Fruit fly (Drosophila melanogaster) whole organism, embryonic: ENCODE results near the gene unc-4.

Experiments
- Antp ChIP-seq: fragments of 200-800 bp; sonication (Bioruptor generic); optimal IDR thresholded peaks from 3 replicates; lab custom pipeline; 2016; ENCODE audit warnings: missing biosample characterization, missing genetic modification characterization
- BEAF-32 ChIP-seq: fragments of 200-800 bp; sonication (Bioruptor generic); optimal IDR thresholded peaks from 3 replicates; lab custom pipeline; 2017; ENCODE audit warnings: missing biosample characterization, missing genetic modification characterization, mild to moderate bottlenecking, moderate library complexity, missing genetic modification reagents
- Bdp1 ChIP-seq: fragments of 200-800 bp; sonication (Bioruptor generic); optimal IDR thresholded peaks from 3 replicates; lab custom pipeline; 2016; ENCODE audit warnings: missing biosample characterization, missing genetic modification characterization
- CG10147 ChIP-seq: fragments of 200-800 bp; sonication (Bioruptor generic); optimal IDR thresholded peaks from 2 replicates; lab custom pipeline; 2019; ENCODE audit warnings: missing biosample characterization, mild to moderate bottlenecking, missing genetic modification characterization, moderate library complexity
- CG10267 ChIP-seq: fragments of 200-800 bp; sonication (Bioruptor generic); optimal IDR thresholded peaks from 2 replicates; lab custom pipeline; 2018; ENCODE audit warnings: missing biosample characterization, mild to moderate bottlenecking, missing genetic modification characterization, moderate library complexity
- CG10543 ChIP-seq: fragments of 200-800 bp; sonication (Bioruptor generic); optimal IDR thresholded peaks from 3 replicates; lab custom pipeline; 2017; ENCODE audit warnings: missing biosample characterization, mild to moderate bottlenecking, missing genetic modification characterization, moderate library complexity
- CG12236 ChIP-seq: fragments of 200-800 bp; sonication (Bioruptor generic); optimal IDR thresholded peaks from 2 replicates; lab custom pipeline; 2016; ENCODE audit warnings: missing biosample characterization, missing genetic modification characterization
- CG13424 ChIP-seq: fragments of 200-800 bp; sonication (Bioruptor generic); optimal IDR thresholded peaks from 2 replicates; lab custom pipeline; 2019; ENCODE audit warnings: missing biosample characterization, mild to moderate bottlenecking, missing genetic modification characterization, moderate library complexity
- CG13775 ChIP-seq: fragments of 200-800 bp; sonication (Bioruptor generic); optimal IDR thresholded peaks from 3 replicates; lab custom pipeline; 2017; ENCODE audit warnings: missing biosample characterization, mild to moderate bottlenecking, missing genetic modification characterization
- CG14050 ChIP-seq: fragments of 200-800 bp; sonication (Bioruptor generic); IDR thresholded peaks from 3 replicates; pipeline ENCODE4 v1.3.6; 2022; ENCODE audit warnings: missing biosample characterization, missing genetic modification characterization
- CG14710 ChIP-seq: fragments of 200-800 bp; sonication (Bioruptor generic); optimal IDR thresholded peaks from 3 replicates; lab custom pipeline; 2019; ENCODE audit warnings: missing biosample characterization, mild to moderate bottlenecking, missing genetic modification characterization, moderate library complexity
- CG15601 ChIP-seq: fragments of 200-800 bp; sonication (Bioruptor generic); optimal IDR thresholded peaks from 3 replicates; lab custom pipeline; 2019; ENCODE audit warnings: missing biosample characterization, mild to moderate bottlenecking, missing genetic modification characterization, moderate library complexity
- CG1603 ChIP-seq: fragments of 200-800 bp; sonication (Bioruptor generic); optimal IDR thresholded peaks from 2 replicates; lab custom pipeline; 2019; ENCODE audit warnings: missing biosample characterization, mild to moderate bottlenecking, missing genetic modification characterization, moderate library complexity
- CG3065 ChIP-seq: fragments of 200-800 bp; sonication (Bioruptor generic); optimal IDR thresholded peaks from 2 replicates; lab custom pipeline; 2016; ENCODE audit warnings: missing biosample characterization, missing genetic modification characterization
- CG31365 ChIP-seq: fragments of 200-800 bp; sonication (Bioruptor generic); optimal IDR thresholded peaks from 2 replicates; lab custom pipeline; 2018; ENCODE audit warnings: missing biosample characterization, mild to moderate bottlenecking, missing genetic modification characterization
- CG3281 ChIP-seq: fragments of 200-800 bp; sonication (Bioruptor generic); optimal IDR thresholded peaks from 3 replicates; lab custom pipeline; 2017; ENCODE audit warnings: missing biosample characterization, mild to moderate bottlenecking, missing genetic modification characterization
- CG4707 ChIP-seq: fragments of 200-800 bp; sonication (Bioruptor generic); optimal IDR thresholded peaks from 2 replicates; lab custom pipeline; 2018; ENCODE audit warnings: missing biosample characterization, mild to moderate bottlenecking, missing genetic modification characterization, moderate library complexity
- CG4730 ChIP-seq: fragments of 200-800 bp; sonication (Bioruptor generic); IDR thresholded peaks from 2 replicates; pipeline ENCODE4 v1.3.6; 2022; ENCODE audit warnings: missing biosample characterization, missing genetic modification characterization
- CG4854 ChIP-seq: fragments of 200-800 bp; sonication (Bioruptor generic); optimal IDR thresholded peaks from 2 replicates; lab custom pipeline; 2016; ENCODE audit warnings: missing biosample characterization, missing genetic modification characterization, inconsistent platforms
- CG7745 ChIP-seq: fragments of 200-800 bp; sonication (Bioruptor generic); optimal IDR thresholded peaks from 2 replicates; lab custom pipeline; 2018; ENCODE audit warnings: missing biosample characterization, mild to moderate bottlenecking, missing genetic modification characterization, moderate library complexity
- CG8388 ChIP-seq: fragments of 200-800 bp; sonication (Bioruptor generic); optimal IDR thresholded peaks from 2 replicates; lab custom pipeline; 2019; ENCODE audit warnings: missing biosample characterization, mild to moderate bottlenecking, missing genetic modification characterization, moderate library complexity
- CHES-1-like ChIP-seq: fragments of 200-800 bp; sonication (Bioruptor generic); optimal IDR thresholded peaks from 2 replicates; lab custom pipeline; 2016; ENCODE audit warnings: missing biosample characterization, missing genetic modification characterization
- CrebB ChIP-seq: fragments of 200-800 bp; sonication (Bioruptor generic); optimal IDR thresholded peaks from 3 replicates; lab custom pipeline; 2018; ENCODE audit warnings: missing biosample characterization, mild to moderate bottlenecking, missing genetic modification characterization
- Dfd ChIP-seq, 2 experiments: fragments of >200 bp; optimal IDR thresholded peaks; 2 replicates each; lab custom pipeline; 2017; ENCODE audit warnings: missing biosample characterization in 2 of 2, missing genetic modification characterization in 2 of 2
- E2f1 ChIP-seq: fragments of 200-800 bp; sonication (Bioruptor generic); IDR thresholded peaks from 2 replicates; pipeline ENCODE4 v1.3.6; 2022; ENCODE audit warnings: missing biosample characterization, missing genetic modification characterization
- Fer1 ChIP-seq: fragments of 200-800 bp; sonication (Bioruptor generic); optimal IDR thresholded peaks from 2 replicates; lab custom pipeline; 2017; ENCODE audit warnings: missing biosample characterization, mild to moderate bottlenecking, missing genetic modification characterization
- HLH3B ChIP-seq: fragments of 200-800 bp; sonication (Bioruptor generic); IDR thresholded peaks from 2 replicates; pipeline ENCODE4 v1.3.6; 2022; ENCODE audit warnings: missing biosample characterization, missing genetic modification characterization
- HLH54F ChIP-seq: fragments of 200-800 bp; sonication (Bioruptor generic); optimal IDR thresholded peaks from 3 replicates; lab custom pipeline; 2016; ENCODE audit warnings: missing biosample characterization, missing genetic modification characterization
- Hr3 ChIP-seq: fragments of 200-800 bp; sonication (Bioruptor generic); optimal IDR thresholded peaks from 3 replicates; lab custom pipeline; 2016; ENCODE audit warnings: missing biosample characterization, missing genetic modification characterization
- Lim3 ChIP-seq: fragments of 200-800 bp; sonication (Bioruptor generic); IDR thresholded peaks from 2 replicates; pipeline ENCODE4 v1.3.6; 2022; ENCODE audit warnings: missing biosample characterization, missing genetic modification characterization
- Mes4 ChIP-seq: fragments of 200-800 bp; sonication (Bioruptor generic); optimal IDR thresholded peaks from 2 replicates; lab custom pipeline; 2016; ENCODE audit warnings: missing biosample characterization, missing genetic modification characterization
- NfI ChIP-seq: fragments of 200-800 bp; sonication (Bioruptor generic); optimal IDR thresholded peaks from 3 replicates; lab custom pipeline; 2018; ENCODE audit warnings: missing biosample characterization, mild to moderate bottlenecking, missing genetic modification characterization, moderate library complexity
- Ptx1 ChIP-seq: fragments of 200-800 bp; sonication (Bioruptor generic); IDR thresholded peaks from 2 replicates; pipeline ENCODE4 v1.3.6; 2022; ENCODE audit warnings: missing biosample characterization, missing genetic modification characterization
- Rx ChIP-seq: fragments of 200-800 bp; sonication (Bioruptor generic); IDR thresholded peaks from 2 replicates; pipeline ENCODE4 v1.3.6; 2022; ENCODE audit warnings: missing biosample characterization, missing genetic modification characterization
- crc ChIP-seq: fragments of 200-800 bp; sonication (Bioruptor generic); optimal IDR thresholded peaks from 2 replicates; lab custom pipeline; 2016; ENCODE audit warnings: missing biosample characterization, missing genetic modification characterization
- croc ChIP-seq: fragments of 200-800 bp; sonication (Bioruptor generic); conservative IDR thresholded peaks from 3 replicates; pipeline ENCODE4 v1.3.6; 2022; ENCODE audit warnings: missing biosample characterization, missing genetic modification characterization
- ems ChIP-seq: fragments of 200-800 bp; sonication (Bioruptor generic); optimal IDR thresholded peaks from 3 replicates; lab custom pipeline; 2016; ENCODE audit warnings: missing biosample characterization, missing genetic modification characterization
- ewg ChIP-seq: fragments of 200-800 bp; sonication (Bioruptor generic); optimal IDR thresholded peaks from 3 replicates; lab custom pipeline; 2017; ENCODE audit warnings: mild to moderate bottlenecking, missing biosample characterization, missing genetic modification reagents, missing genetic modification characterization
- gro ChIP-seq: fragments of 200-800 bp; sonication (Bioruptor generic); optimal IDR thresholded peaks from 2 replicates; lab custom pipeline; 2016; ENCODE audit warnings: missing biosample characterization, missing genetic modification characterization
- kay ChIP-seq: fragments of 200-800 bp; sonication (Bioruptor generic); optimal IDR thresholded peaks from 2 replicates; lab custom pipeline; 2016; ENCODE audit warnings: missing biosample characterization, missing genetic modification characterization
- klu ChIP-seq: fragments of 200-800 bp; sonication (Bioruptor generic); IDR thresholded peaks from 2 replicates; pipeline ENCODE4 v1.3.6; 2022; ENCODE audit warnings: missing biosample characterization, missing genetic modification characterization
- mam ChIP-seq: fragments of 200-800 bp; sonication (Bioruptor generic); optimal IDR thresholded peaks from 3 replicates; lab custom pipeline; 2016; ENCODE audit warnings: missing biosample characterization, missing genetic modification characterization
- nom ChIP-seq: fragments of 200-800 bp; sonication (Bioruptor generic); optimal IDR thresholded peaks from 2 replicates; lab custom pipeline; 2017; ENCODE audit warnings: missing biosample characterization, missing genetic modification characterization, mild to moderate bottlenecking, moderate library complexity, missing genetic modification reagents
- pros ChIP-seq: fragments of 200-800 bp; sonication (Bioruptor generic); optimal IDR thresholded peaks from 3 replicates; lab custom pipeline; 2019; ENCODE audit warnings: missing biosample characterization, mild to moderate bottlenecking, missing genetic modification characterization, moderate library complexity
- psq ChIP-seq: fragments of 200-800 bp; sonication (Bioruptor generic); optimal IDR thresholded peaks from 2 replicates; lab custom pipeline; 2017; ENCODE audit warnings: missing biosample characterization, missing genetic modification characterization
- slou ChIP-seq: fragments of 200-800 bp; sonication (Bioruptor generic); optimal IDR thresholded peaks from 3 replicates; lab custom pipeline; 2016; ENCODE audit warnings: missing biosample characterization, missing genetic modification characterization
- slp2 ChIP-seq: fragments of 200-800 bp; sonication (Bioruptor generic); optimal IDR thresholded peaks from 2 replicates; lab custom pipeline; 2016; ENCODE audit warnings: missing biosample characterization, missing genetic modification characterization
- stc ChIP-seq: fragments of 200-800 bp; sonication (Bioruptor generic); IDR thresholded peaks from 2 replicates; pipeline ENCODE4 v1.3.6; 2022; ENCODE audit warnings: missing biosample characterization, missing genetic modification characterization
- wdn ChIP-seq: fragments of 200-800 bp; sonication (Bioruptor generic); IDR thresholded peaks from 2 replicates; pipeline ENCODE4 v1.3.6; 2022; ENCODE audit warnings: missing biosample characterization, missing genetic modification characterization
- zfh1 ChIP-seq: fragments of 200-800 bp; sonication (Bioruptor generic); IDR thresholded peaks from 3 replicates; pipeline ENCODE4 v1.3.6; 2022; ENCODE audit warnings: missing biosample characterization, missing genetic modification characterization

Gene unc-4

DNA sequence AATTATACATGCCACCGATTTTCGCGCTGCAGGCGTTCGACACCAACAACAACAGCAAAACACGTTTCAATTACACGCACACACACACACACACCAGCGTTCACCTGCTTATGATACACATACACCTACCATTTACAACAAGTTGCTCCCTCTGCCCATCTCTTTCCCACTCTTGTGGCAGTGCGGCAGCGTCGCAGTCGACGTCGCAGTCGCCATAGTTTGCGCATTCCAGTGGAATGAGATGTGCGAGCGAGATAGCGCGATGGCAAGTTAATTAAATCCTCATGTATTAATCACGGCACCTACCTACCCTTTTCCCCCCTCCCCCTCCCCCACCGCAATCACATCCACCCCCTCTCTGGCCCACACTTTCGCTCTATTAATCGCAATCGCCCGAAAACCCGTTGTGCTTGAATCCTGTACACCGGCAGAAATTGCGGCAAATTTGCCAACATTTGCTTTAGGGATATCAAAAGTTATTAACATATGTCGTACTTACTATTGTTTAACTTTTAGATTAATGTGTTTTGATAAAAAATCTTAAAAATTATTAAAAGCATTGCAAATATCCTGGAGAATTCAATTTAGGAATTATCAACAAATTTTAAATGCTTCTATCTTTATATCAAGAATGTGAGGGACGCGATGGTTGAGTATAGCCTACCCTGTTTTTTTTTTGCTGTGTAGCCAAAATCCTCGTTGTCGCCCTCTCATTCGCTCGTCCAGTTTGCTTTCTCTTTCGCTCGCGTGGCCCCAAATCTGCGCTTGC lies 34.2 kb downstream of the unc-4 start (continued):
- 0 out of 2 replicates have a peak, but pooled peaks have one; percentile 24 for TF ChIP-seq klu (GFP tag; lab: Robert Waterston, UW)
- peak; percentile 26; the same call in 1 of the 2 replicates for TF ChIP-seq CG4730
- peak; percentile 25; the same call in 1 of the 3 replicates for TF ChIP-seq zfh1
- TF ChIP-seq CG10543 (GFP tag; lab: Kevin White, UChicago), result no peak
- no peak for TF ChIP-seq Rx
- no peak for TF ChIP-seq CG14050
- peak; percentile 10 for TF ChIP-seq CG8388 (GFP tag; lab: Kevin White, UChicago)
- no peak for TF ChIP-seq slp2
- peak; percentile 64 for TF ChIP-seq ewg
- no peak for TF ChIP-seq ems (GFP tag; lab: Kevin White, UChicago)
- peak; percentile 52 for TF ChIP-seq CG13424 (tag; lab: Kevin White, UChicago)
- no peak for TF ChIP-seq Lim3
- TF ChIP-seq HLH54F (GFP tag; lab: Kevin White, UChicago), result no peak
- TF ChIP-seq CG4854 (GFP tag; lab: Kevin White, UChicago), result no peak
- TF ChIP-seq pros, result no peak
- TF ChIP-seq kay (GFP tag; lab: Kevin White, UChicago), result no peak
- no peak for TF ChIP-seq crc (GFP tag; lab: Kevin White, UChicago)
- TF ChIP-seq CG7745 (tag; lab: Kevin White, UChicago), result no peak
- TF ChIP-seq NfI (GFP tag; lab: Kevin White, UChicago), result peak; percentile 30
- TF ChIP-seq Ptx1 (GFP tag; lab: Robert Waterston, UW), result peak; percentile 36; the same call in 1 of the 2 replicates
- no peak for TF ChIP-seq wdn (GFP tag; lab: Robert Waterston, UW)
- TF ChIP-seq stc (GFP tag; lab: Robert Waterston, UW), result no peak
- peak; percentile 38 for TF ChIP-seq nom
- TF ChIP-seq E2f1 (GFP tag; lab: Robert Waterston, UW), result peak; percentile 19; the same call in 1 of the 2 replicates
- peak; percentile 17 for TF ChIP-seq CG1603
- TF ChIP-seq CG10147 (GFP tag; lab: Kevin White, UChicago), result peak; percentile 14
- no peak for TF ChIP-seq gro (GFP tag; lab: Kevin White, UChicago)
- no peak for TF ChIP-seq CG15601 (tag; lab: Kevin White, UChicago)
- no peak for TF ChIP-seq CG3281 (GFP tag; lab: Kevin White, UChicago)
- no peak for TF ChIP-seq CHES-1-like (GFP tag; lab: Kevin White, UChicago)
- no peak for TF ChIP-seq HLH3B (GFP tag; lab: Robert Waterston, UW)
- peak; percentile 24 for TF ChIP-seq CG10267 (tag; lab: Kevin White, UChicago)
- peak; percentile 23; the same call in 1 of the 3 replicates for TF ChIP-seq croc (GFP tag; lab: Robert Waterston, UW)
- TF ChIP-seq mam (GFP tag; lab: Kevin White, UChicago), result no peak
- peak; percentile 51 for TF ChIP-seq slou (GFP tag; lab: Kevin White, UChicago)
- no peak for TF ChIP-seq psq (GFP tag; lab: Kevin White, UChicago)
- no peak for TF ChIP-seq Bdp1 (GFP tag; lab: Kevin White, UChicago)
- TF ChIP-seq CG3065 (GFP tag; lab: Kevin White, UChicago), result no peak
- TF ChIP-seq Fer1 (GFP tag; lab: Kevin White, UChicago), result no peak
- no peak for TF ChIP-seq BEAF-32 (GFP tag; lab: Kevin White, UChicago)
- TF ChIP-seq Antp, result no peak
- TF ChIP-seq CG12236 (GFP tag; lab: Kevin White, UChicago), result no peak
- no peak for TF ChIP-seq Mes4 (GFP tag; lab: Kevin White, UChicago)
- peak; percentile 6 for TF ChIP-seq CG14710
- no peak for TF ChIP-seq CrebB (tag; lab: Kevin White, UChicago)
- TF ChIP-seq Dfd (GFP tag; optimal IDR thresholded peaks at IDR 0.05; lab: Kevin White, UChicago), result no peak
- TF ChIP-seq Hr3 (GFP tag; lab: Kevin White, UChicago), result peak; percentile 23
- TF ChIP-seq CG31365 (tag; lab: Kevin White, UChicago), result no peak
- peak; percentile 48 for TF ChIP-seq CG13775
- no peak for TF ChIP-seq CG4707
